Fruit fly (Drosophila melanogaster) whole organism, wandering third instar larva: ENCODE results near the gene Myc.
A peak's percentile ranks its signal among the peaks of the same experiment; 100 is the strongest.

ENCODE experiments used
- Abd-B ChIP-seq: fragments of >200 bp; optimal IDR thresholded peaks from 2 replicates; lab custom pipeline; 2017; ENCODE audit warnings: missing biosample characterization, missing genetic modification characterization
- CG32264 ChIP-seq: fragments of 200-800 bp; sonication (Bioruptor generic); optimal IDR thresholded peaks from 2 replicates; lab custom pipeline; 2016; ENCODE audit warnings: missing biosample characterization, missing genetic modification characterization
- CG9705 ChIP-seq: fragments of 200-800 bp; sonication (Bioruptor generic); optimal IDR thresholded peaks from 2 replicates; lab custom pipeline; 2018; ENCODE audit warnings: missing biosample characterization, mild to moderate bottlenecking, missing genetic modification characterization
- CrebA ChIP-seq: fragments of 200-800 bp; sonication (Bioruptor generic); optimal IDR thresholded peaks from 2 replicates; lab custom pipeline; 2016; ENCODE audit warnings: missing biosample characterization, mild to moderate bottlenecking, missing genetic modification characterization, borderline replicate concordance
- Dfd ChIP-seq: fragments of >200 bp; optimal IDR thresholded peaks from 2 replicates; lab custom pipeline; 2017; ENCODE audit warnings: missing biosample characterization, missing genetic modification characterization
- Dif ChIP-seq: fragments of 200-275, 200-300 bp; sonication (Bioruptor generic); optimal IDR thresholded peaks from 2 replicates; lab custom pipeline; 2018; ENCODE audit warnings: missing biosample characterization, missing genetic modification characterization; ENCODE audit not compliant: partially characterized antibody
- GATAd ChIP-seq: sonication (Bioruptor generic); optimal IDR thresholded peaks from 2 replicates; lab custom pipeline; 2016; ENCODE audit warnings: missing biosample characterization, missing genetic modification characterization
- HLH106 ChIP-seq: fragments of 200-800 bp; optimal IDR thresholded peaks from 3 replicates; lab custom pipeline; 2019; ENCODE audit warnings: missing biosample characterization, mild to moderate bottlenecking, missing genetic modification characterization, moderate library complexity
- Hnf4 ChIP-seq: fragments of 200-800 bp; sonication (Bioruptor generic); optimal IDR thresholded peaks from 2 replicates; lab custom pipeline; 2016; ENCODE audit warnings: missing biosample characterization, mild to moderate bottlenecking, missing genetic modification characterization
- Hr78 ChIP-seq: fragments of >200 bp; optimal IDR thresholded peaks from 2 replicates; lab custom pipeline; 2017; ENCODE audit warnings: missing biosample characterization, missing genetic modification characterization
- Hr83 ChIP-seq: fragments of 200-300 bp; sonication (Bioruptor generic); optimal IDR thresholded peaks from 2 replicates; lab custom pipeline; 2016; ENCODE audit warnings: missing biosample characterization, mild to moderate bottlenecking, missing genetic modification characterization, moderate library complexity; ENCODE audit not compliant: poor library complexity, severe bottlenecking
- Jra ChIP-seq: sonication (Bioruptor generic); optimal IDR thresholded peaks from 2 replicates; lab custom pipeline; 2016; ENCODE audit warnings: missing biosample characterization, missing genetic modification characterization
- Mio ChIP-seq: sonication (Bioruptor generic); optimal IDR thresholded peaks from 2 replicates; lab custom pipeline; 2016; ENCODE audit warnings: missing biosample characterization, missing genetic modification characterization
- Myc ChIP-seq: fragments of >200 bp; optimal IDR thresholded peaks from 2 replicates; lab custom pipeline; 2017
- N ChIP-seq: fragments of >200 bp; optimal IDR thresholded peaks from 2 replicates; lab custom pipeline; 2018; ENCODE audit warnings: missing biosample characterization, missing external identifiers, missing genetic modification characterization
- OdsH ChIP-seq: fragments of 200-800 bp; sonication (Bioruptor generic); optimal IDR thresholded peaks from 2 replicates; lab custom pipeline; 2016; ENCODE audit warnings: missing biosample characterization, mild to moderate bottlenecking, missing genetic modification characterization
- Rel ChIP-seq, 2 experiments: fragments of 200-800 bp; sonication (Bioruptor generic) in 1 of 2; optimal IDR thresholded peaks; 2 replicates in 1 of 2; 3 replicates in 1 of 2; lab custom pipeline; 2016 to 2019; ENCODE audit warnings: mild to moderate bottlenecking in 2 of 2, missing biosample characterization in 2 of 2, missing genetic modification characterization in 2 of 2, moderate library complexity in 1 of 2
- Sp1 ChIP-seq: fragments of 200-800 bp; sonication (Bioruptor generic); optimal IDR thresholded peaks from 3 replicates; lab custom pipeline; 2019; ENCODE audit warnings: missing biosample characterization, mild to moderate bottlenecking, missing genetic modification characterization, moderate library complexity
- Vsx2 ChIP-seq: fragments of 200-300, 225-300 bp; sonication (Bioruptor generic); optimal IDR thresholded peaks from 2 replicates; lab custom pipeline; 2018; ENCODE audit warnings: missing biosample characterization, missing genetic modification characterization; ENCODE audit not compliant: partially characterized antibody
- br ChIP-seq: fragments of 200-800 bp; sonication (Bioruptor generic); optimal IDR thresholded peaks from 2 replicates; lab custom pipeline; 2016; ENCODE audit warnings: missing biosample characterization, missing genetic modification characterization
- brk ChIP-seq: fragments of 200-800 bp; sonication (Bioruptor generic); optimal IDR thresholded peaks from 2 replicates; lab custom pipeline; 2016; ENCODE audit warnings: missing biosample characterization, mild to moderate bottlenecking, missing genetic modification characterization
- dl ChIP-seq, 2 experiments: fragments of 175-275, 200-275 bp in 1 of 2; fragments of 200-275 bp in 1 of 2; sonication (Bioruptor generic); optimal IDR thresholded peaks; lab custom pipeline; 2018; ENCODE audit warnings: mild to moderate bottlenecking in 2 of 2, missing biosample characterization in 2 of 2, missing genetic modification characterization in 2 of 2, moderate library complexity in 2 of 2; ENCODE audit not compliant: partially characterized antibody in 2 of 2, insufficient read depth in 1 of 2
- dmrt93B ChIP-seq: fragments of 200-800 bp; sonication (Bioruptor generic); optimal IDR thresholded peaks from 2 replicates; lab custom pipeline; 2018; ENCODE audit warnings: missing biosample characterization, mild to moderate bottlenecking, missing genetic modification characterization
- dsf ChIP-seq: sonication (Bioruptor generic); optimal IDR thresholded peaks from 2 replicates; lab custom pipeline; 2016; ENCODE audit warnings: missing biosample characterization, missing genetic modification characterization, borderline replicate concordance
- ey ChIP-seq: fragments of 200-800 bp; sonication (Bioruptor generic); optimal IDR thresholded peaks from 2 replicates; lab custom pipeline; 2016; ENCODE audit warnings: missing biosample characterization, missing genetic modification characterization
- foxo ChIP-seq, 2 experiments: fragments of 200-800 bp; sonication (Bioruptor generic); optimal IDR thresholded peaks; 2 replicates in 1 of 2; 3 replicates in 1 of 2; lab custom pipeline; 2016 to 2017; ENCODE audit warnings: missing biosample characterization in 2 of 2, missing genetic modification characterization in 2 of 2
- fru ChIP-seq: fragments of 200-800 bp; sonication (Bioruptor generic); optimal IDR thresholded peaks from 3 replicates; lab custom pipeline; 2016; ENCODE audit warnings: missing biosample characterization, mild to moderate bottlenecking, missing genetic modification characterization
- h ChIP-seq: fragments of 200-800 bp; sonication (Bioruptor generic); optimal IDR thresholded peaks from 3 replicates; lab custom pipeline; 2016; ENCODE audit warnings: missing biosample characterization, mild to moderate bottlenecking, missing genetic modification characterization
- jim ChIP-seq: fragments of 175-275, 200-325 bp; sonication (Bioruptor generic); optimal IDR thresholded peaks from 2 replicates; lab custom pipeline; 2016; ENCODE audit warnings: missing biosample characterization, mild to moderate bottlenecking, missing genetic modification characterization
- lola ChIP-seq: fragments of >200 bp; optimal IDR thresholded peaks from 2 replicates; lab custom pipeline; 2017; ENCODE audit warnings: missing biosample characterization, missing genetic modification characterization
- pan ChIP-seq: fragments of >200 bp; optimal IDR thresholded peaks from 2 replicates; lab custom pipeline; 2017
- psq ChIP-seq: fragments of 200-800 bp; sonication (Bioruptor generic); optimal IDR thresholded peaks from 3 replicates; lab custom pipeline; 2017; ENCODE audit warnings: missing biosample characterization, mild to moderate bottlenecking, missing genetic modification characterization, moderate library complexity
- rgr ChIP-seq: fragments of 200-800 bp; sonication (Bioruptor generic); optimal IDR thresholded peaks from 3 replicates; lab custom pipeline; 2016; ENCODE audit warnings: missing biosample characterization, mild to moderate bottlenecking, missing genetic modification characterization
- sage ChIP-seq: fragments of 200-800 bp; sonication (Bioruptor generic); optimal IDR thresholded peaks from 2 replicates; lab custom pipeline; 2016; ENCODE audit warnings: missing biosample characterization, mild to moderate bottlenecking, missing genetic modification characterization
- sv ChIP-seq: fragments of 200-800 bp; sonication (Bioruptor generic); optimal IDR thresholded peaks from 3 replicates; lab custom pipeline; 2016; ENCODE audit warnings: missing biosample characterization, missing genetic modification characterization
- tai ChIP-seq: sonication (Bioruptor generic); optimal IDR thresholded peaks from 2 replicates; lab custom pipeline; 2016; ENCODE audit warnings: missing biosample characterization, missing genetic modification characterization
- usp ChIP-seq: fragments of >200 bp; optimal IDR thresholded peaks from 2 replicates; lab custom pipeline; 2017; ENCODE audit warnings: missing biosample characterization, missing genetic modification characterization
- woc ChIP-seq: sonication (Bioruptor generic); optimal IDR thresholded peaks from 2 replicates; lab custom pipeline; 2016; ENCODE audit warnings: missing biosample characterization, mild to moderate bottlenecking, missing genetic modification characterization

Myc gene

DNA sequence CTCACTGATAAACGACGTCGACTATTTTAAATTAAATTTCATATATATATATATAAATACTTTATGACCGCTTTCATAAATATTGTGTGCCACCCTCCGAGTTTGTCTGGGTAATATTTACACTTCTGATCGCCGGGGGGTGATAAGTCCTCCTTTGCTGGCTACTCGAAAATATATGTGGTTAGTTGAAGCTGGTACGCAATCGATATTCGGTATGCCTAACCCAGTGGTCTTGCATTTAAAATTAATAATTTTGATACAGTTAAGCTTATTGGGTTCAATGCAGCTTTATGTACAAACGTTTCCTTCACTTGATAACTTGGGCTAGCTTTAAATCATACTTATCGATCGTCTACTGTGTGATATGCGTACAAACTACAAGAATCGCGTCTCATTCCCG lies 57.0 kb downstream of the Myc start:
- TF ChIP-seq Rel (GFP tag; optimal IDR thresholded peaks at IDR 0.05; lab: Kevin White, UChicago), result no peak
- peak; percentile 32 for TF ChIP-seq Rel (tag; optimal IDR thresholded peaks at IDR 0.05; lab: Kevin White, UChicago)
- TF ChIP-seq brk (GFP tag; lab: Kevin White, UChicago), result no peak
- no peak for TF ChIP-seq jim
- TF ChIP-seq Hr78 (GFP tag; lab: Kevin White, UChicago), result no peak
- TF ChIP-seq tai (GFP tag; lab: Kevin White, UChicago), result no peak

dm6 chrX:3431641-3432040 lies 58.7 kb downstream of the Myc start:
- TF ChIP-seq Hr78 (GFP tag; lab: Kevin White, UChicago) (no peak), sv (GFP tag; lab: Kevin White, UChicago) (peak; percentile 35)
- TF ChIP-seq, all 38 proteins: peak for 1

dm6 chrX:3432928-3433327 lies 60.0 kb downstream of the Myc start:
- TF ChIP-seq OdsH (peak; percentile 62), fru (GFP tag; lab: Kevin White, UChicago) (peak; percentile 78), dmrt93B (peak; percentile 39), CrebA (no peak), GATAd (peak; percentile 47), rgr (GFP tag; lab: Kevin White, UChicago) (peak; percentile 76), brk (GFP tag; lab: Kevin White, UChicago) (no peak), Dfd (GFP tag; lab: Kevin White, UChicago) (no peak), CG32264 (GFP tag; lab: Kevin White, UChicago) (peak; percentile 64), jim (peak; percentile 19), tai (GFP tag; lab: Kevin White, UChicago) (peak; percentile 43), Sp1 (GFP tag; lab: Kevin White, UChicago) (peak; percentile 32), woc (GFP tag; lab: Kevin White, UChicago) (peak; percentile 19), Hnf4 (GFP tag; lab: Kevin White, UChicago) (peak; percentile 73), ey (peak; percentile 77), br (GFP tag; lab: Kevin White, UChicago) (peak; percentile 74), CG9705 (no peak), Hr83 (peak; percentile 27), Vsx2 (GFP tag; lab: Kevin White, UChicago) (no peak), Hr78 (GFP tag; lab: Kevin White, UChicago) (no peak), h (GFP tag; lab: Kevin White, UChicago) (peak; percentile 36), HLH106 (tag; lab: Kevin White, UChicago) (peak; percentile 13), foxo (GFP tag; optimal IDR thresholded peaks at IDR 0.05; lab: Kevin White, UChicago) (peak in 1 of 2 experiments; percentile 72), Jra (peak; percentile 4), dsf (no peak)

- TF ChIP-seq N (GFP tag; lab: Kevin White, UChicago) (no peak), CrebA (peak; percentile 90), Mio (no peak), h (GFP tag; lab: Kevin White, UChicago) (peak; percentile 43), Dfd (GFP tag; lab: Kevin White, UChicago) (no peak), usp (GFP tag; lab: Kevin White, UChicago) (no peak), Rel (GFP tag; optimal IDR thresholded peaks at IDR 0.05; lab: Kevin White, UChicago) (peak; percentile 84), Rel (tag; optimal IDR thresholded peaks at IDR 0.05; lab: Kevin White, UChicago) (peak; percentile 40), brk (GFP tag; lab: Kevin White, UChicago) (peak; percentile 52), sv (GFP tag; lab: Kevin White, UChicago) (no peak), Dif (GFP tag; lab: Kevin White, UChicago) (no peak), Myc (lab: Kevin White, UChicago) (no peak), HLH106 (tag; lab: Kevin White, UChicago) (no peak), Abd-B (no peak), dmrt93B (peak; percentile 94), OdsH (peak; percentile 85), Sp1 (GFP tag; lab: Kevin White, UChicago) (peak; percentile 82), CG9705 (peak; percentile 78), tai (GFP tag; lab: Kevin White, UChicago) (peak; percentile 65), Hr78 (GFP tag; lab: Kevin White, UChicago) (no peak), Vsx2 (GFP tag; lab: Kevin White, UChicago) (no peak), pan (lab: Kevin White, UChicago) (peak; percentile 82), br (GFP tag; lab: Kevin White, UChicago) (peak; percentile 89), psq (peak; percentile 89), dl (GFP tag; optimal IDR thresholded peaks at IDR 0.05; lab: Kevin White, UChicago; ENCODE audit: insufficient read depth in 1 of 2, partially characterized antibody in 2 of 2) (no peak), sage (peak; percentile 86), foxo (GFP tag; optimal IDR thresholded peaks at IDR 0.05; lab: Kevin White, UChicago) (peak; percentile 62 to 96), rgr (GFP tag; lab: Kevin White, UChicago) (peak; percentile 87), Hnf4 (GFP tag; lab: Kevin White, UChicago) (peak; percentile 86), GATAd (peak; percentile 9), ey (peak; percentile 94), Jra (peak; percentile 53), fru (GFP tag; lab: Kevin White, UChicago) (peak; percentile 97), CG32264 (GFP tag; lab: Kevin White, UChicago) (peak; percentile 85), woc (GFP tag; lab: Kevin White, UChicago) (peak; percentile 98), lola (no peak), jim (no peak), dsf (no peak), Hr83 (no peak)
- TF ChIP-seq, all 38 proteins: peak for 22
Observed at dm6 chrX:3433646-3434097, 60.7 kb downstream of the Myc start.
